Worm (Caenorhabditis elegans) whole organism, late embryonic: ENCODE measurements around the gene C14B9.2.

Source experiments
- T23F11.4 ChIP-seq: fragments of 200-800 bp; sonication (Bioruptor generic); optimal IDR thresholded peaks from 2 replicates; lab custom pipeline; 2018; ENCODE audit warnings: mild to moderate bottlenecking, missing genetic modification characterization, missing compliant biosample characterization
- ets-4 ChIP-seq: sonication (generic microtip); optimal IDR thresholded peaks from 2 replicates; lab custom pipeline; 2016; ENCODE audit warnings: missing genetic modification characterization, missing compliant biosample characterization
- fkh-10 ChIP-seq: fragments of 150-350 bp; optimal IDR thresholded peaks from 2 replicates; lab custom pipeline; 2014; ENCODE audit warnings: missing biosample characterization, missing genetic modification reagents, missing genetic modification characterization
- gmeb-2 ChIP-seq: sonication (generic microtip); optimal IDR thresholded peaks from 2 replicates; lab custom pipeline; 2016; ENCODE audit warnings: missing genetic modification characterization, inconsistent platforms, missing compliant biosample characterization
- pha-4 ChIP-seq: fragments of 150-350 bp; optimal IDR thresholded peaks from 2 replicates; lab custom pipeline; 2018; ENCODE audit warnings: missing biosample characterization, missing genetic modification reagents, missing genetic modification characterization
- unc-55 ChIP-seq: sonication (generic microtip); optimal IDR thresholded peaks from 2 replicates; lab custom pipeline; 2017; ENCODE audit warnings: missing biosample characterization, missing genetic modification reagents, missing genetic modification characterization

- TF ChIP-seq pha-4 (tag; lab: Kevin White, UChicago) (no peak), unc-55 (GFP tag; lab: Kevin White, UChicago) (no peak), fkh-10 (GFP tag; lab: Kevin White, UChicago) (no peak), ets-4 (no peak), gmeb-2 (tag; lab: Kevin White, UChicago) (no peak), T23F11.4 (GFP tag; lab: Kevin White, UChicago) (no peak)
Measured at ce11 chrIII:8137777-8138176, 4.3 kb downstream of the C14B9.2 start, which contains the start of gene hsp-12.2.
